Worm (Caenorhabditis elegans): Measurements from ENCODE around the gene wee-1.1.
A peak's percentile ranks its signal among the peaks of the same experiment; 100 is the strongest.

Gene wee-1.1

DNA sequence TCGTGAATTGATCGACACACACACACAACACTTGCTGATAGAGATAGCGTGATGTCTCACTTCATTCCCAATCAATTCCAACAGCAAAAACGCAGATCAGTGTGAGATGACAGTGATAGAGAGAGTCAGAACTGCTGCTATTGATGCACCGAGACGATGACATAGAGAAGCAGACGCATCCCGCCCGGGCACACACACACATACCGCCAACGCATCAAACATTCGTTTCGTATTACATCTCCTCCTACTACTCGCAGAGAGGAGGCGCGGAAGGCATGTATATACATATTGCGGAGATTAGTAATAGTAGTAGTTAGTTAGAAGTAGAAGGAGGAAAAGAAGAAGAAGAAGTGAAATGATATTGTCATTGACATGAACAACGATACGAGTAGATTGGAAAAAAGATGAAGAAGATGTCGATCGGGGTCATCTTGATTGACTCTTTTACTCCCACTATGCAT, 36.1 kb upstream of the wee-1.1 start (continued):
- TF ChIP-seq ttx-3 (tag; optimal IDR thresholded peaks at IDR 0.05): no peak
- no peak for TF ChIP-seq K09A11.1 (tag; optimal IDR thresholded peaks at IDR 0.05; ENCODE audit: insufficient read depth)
- TF ChIP-seq ceh-9 (tag; optimal IDR thresholded peaks at IDR 0.05): no peak
- TF ChIP-seq unc-3 (GFP tag; conservative IDR thresholded peaks at IDR 0.05): no peak
- TF ChIP-seq unc-3 (tag; optimal IDR thresholded peaks at IDR 0.05): no peak
- peak; percentile 36 for TF ChIP-seq nfya-1 (tag; optimal IDR thresholded peaks at IDR 0.05)
- no peak for TF ChIP-seq elt-4 (tag; optimal IDR thresholded peaks at IDR 0.05)
- no peak for TF ChIP-seq lim-6 (tag; optimal IDR thresholded peaks at IDR 0.05)
- no peak for TF ChIP-seq fax-1 (tag; optimal IDR thresholded peaks at IDR 0.05)
- no peak for TF ChIP-seq dmd-4 (tag; optimal IDR thresholded peaks at IDR 0.05; ENCODE audit: borderline replicate concordance)
- TF ChIP-seq hlh-15 (tag; optimal IDR thresholded peaks at IDR 0.05): no peak
- no peak for TF ChIP-seq pha-2 (tag; optimal IDR thresholded peaks at IDR 0.05)
- TF ChIP-seq ceh-34 (tag; optimal IDR thresholded peaks at IDR 0.05): peak; percentile 89
- no peak for TF ChIP-seq ref-2 (tag; optimal IDR thresholded peaks at IDR 0.05)

DNA sequence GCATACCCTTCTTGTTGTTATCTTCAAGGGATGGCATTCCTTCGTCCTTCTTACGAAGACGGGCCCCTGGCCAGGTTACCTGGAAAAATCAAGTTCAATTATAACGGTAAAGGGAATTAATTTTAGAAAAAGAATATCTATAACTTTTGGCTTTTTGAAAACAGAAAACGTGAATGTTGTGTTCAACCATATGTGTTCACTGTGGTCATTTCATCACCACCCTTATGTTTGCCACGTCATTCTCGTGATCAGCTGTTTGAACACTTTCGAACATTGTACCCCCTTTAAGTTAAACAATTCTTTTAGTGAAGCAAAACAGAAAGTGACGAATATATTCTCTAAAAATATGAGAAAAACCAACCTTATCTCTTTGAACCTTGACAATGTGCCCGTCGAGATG, 35.4 kb upstream of the wee-1.1 start:
- TF ChIP-seq sdc-2 (tag; optimal IDR thresholded peaks at IDR 0.05) (no peak), rnt-1 (tag; optimal IDR thresholded peaks at IDR 0.05) (no peak), fkh-6 (tag; optimal IDR thresholded peaks at IDR 0.05) (no peak), ets-4 (tag; optimal IDR thresholded peaks at IDR 0.05) (no peak), ceh-24 (tag; optimal IDR thresholded peaks at IDR 0.05) (no peak), lim-6 (tag; optimal IDR thresholded peaks at IDR 0.05) (no peak), dve-1 (tag; optimal IDR thresholded peaks at IDR 0.05) (no peak), ceh-19 (GFP tag; optimal IDR thresholded peaks at IDR 0.05) (no peak), ref-2 (tag; optimal IDR thresholded peaks at IDR 0.05) (no peak), elt-4 (tag; optimal IDR thresholded peaks at IDR 0.05) (no peak), ama-1 (optimal IDR thresholded peaks at IDR 0.05) (no peak), unc-3 (GFP tag; conservative IDR thresholded peaks at IDR 0.05) (no peak), unc-3 (tag; optimal IDR thresholded peaks at IDR 0.05) (no peak)

DNA sequence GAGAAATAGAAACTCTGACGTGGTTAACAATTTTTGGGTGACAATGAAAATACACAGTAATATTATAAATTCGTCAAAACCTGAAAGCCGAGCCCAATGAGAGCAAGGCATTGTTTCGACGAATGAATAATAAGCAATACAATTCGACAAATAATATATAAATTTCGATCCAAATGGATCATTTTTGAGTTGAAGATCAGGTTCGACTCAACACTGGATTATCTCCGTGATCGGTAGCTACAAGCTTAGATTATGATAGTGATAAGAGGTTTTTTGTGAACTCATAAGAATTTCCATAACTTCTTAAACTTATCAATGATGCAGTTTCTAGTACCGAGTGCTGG, 34.5 kb upstream of the wee-1.1 start:
- TF ChIP-seq ztf-16 (tag; optimal IDR thresholded peaks at IDR 0.05) (no peak), K09A11.1 (tag; optimal IDR thresholded peaks at IDR 0.05; ENCODE audit: insufficient read depth) (no peak), ceh-48 (tag; optimal IDR thresholded peaks at IDR 0.05) (no peak), elt-2 (tag; optimal IDR thresholded peaks at IDR 0.05) (no peak), Y22D7AL.16 (tag; optimal IDR thresholded peaks at IDR 0.05) (no peak), unc-42 (tag; optimal IDR thresholded peaks at IDR 0.05) (no peak), fkh-10 (GFP tag; optimal IDR thresholded peaks at IDR 0.05) (no peak), ref-2 (tag; optimal IDR thresholded peaks at IDR 0.05) (no peak), ceh-14 (tag; optimal IDR thresholded peaks at IDR 0.05) (no peak), C08G9.2 (tag; optimal IDR thresholded peaks at IDR 0.05) (no peak), ceh-22 (tag; optimal IDR thresholded peaks at IDR 0.05) (no peak)

DNA sequence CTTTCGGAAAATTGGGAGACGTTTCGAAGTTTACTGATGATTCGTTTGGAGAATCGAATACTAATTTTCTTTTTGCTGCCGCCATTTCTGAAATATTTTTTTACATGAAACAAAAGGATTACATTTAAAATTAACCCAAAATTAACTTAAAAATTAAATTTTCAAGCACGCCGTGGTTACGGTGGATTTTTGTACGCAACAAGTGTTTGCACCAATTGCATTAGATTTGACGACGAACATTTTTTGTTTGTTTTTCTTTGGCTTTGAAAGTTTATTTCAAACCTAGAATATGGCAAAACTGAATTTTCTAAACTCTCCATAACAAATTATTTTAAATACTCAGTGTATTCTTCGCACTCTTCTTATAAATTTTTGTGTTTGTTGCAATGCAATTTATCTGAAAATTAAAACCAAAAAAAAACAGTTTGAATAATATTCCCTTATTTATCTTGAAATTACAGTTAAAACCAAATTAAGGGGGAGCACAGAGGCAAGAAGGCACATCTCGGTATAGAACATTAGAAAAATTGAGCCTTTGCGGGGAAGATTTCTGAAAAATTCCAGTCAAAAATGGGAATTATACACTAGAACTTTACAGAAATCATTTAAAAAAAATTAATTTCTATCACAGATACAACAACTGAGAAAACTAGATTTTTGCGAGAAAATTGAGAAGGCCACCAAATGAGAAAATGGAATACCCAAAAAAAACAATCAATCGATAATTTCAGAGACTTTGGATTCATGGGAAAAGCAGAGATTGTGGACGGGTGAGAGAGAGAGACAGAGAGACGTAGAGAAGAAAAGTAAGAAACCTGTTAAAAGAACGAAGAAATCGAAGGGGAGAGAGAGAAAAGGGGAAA, 33.9 kb upstream of the wee-1.1 start, which contains the start of gene hal-3:
TSS of gene hal-3 (minus strand) at position 87 of the 863 bp plus-strand sequence.
- TF ChIP-seq sox-4 (tag; optimal IDR thresholded peaks at IDR 0.05): no peak

DNA sequence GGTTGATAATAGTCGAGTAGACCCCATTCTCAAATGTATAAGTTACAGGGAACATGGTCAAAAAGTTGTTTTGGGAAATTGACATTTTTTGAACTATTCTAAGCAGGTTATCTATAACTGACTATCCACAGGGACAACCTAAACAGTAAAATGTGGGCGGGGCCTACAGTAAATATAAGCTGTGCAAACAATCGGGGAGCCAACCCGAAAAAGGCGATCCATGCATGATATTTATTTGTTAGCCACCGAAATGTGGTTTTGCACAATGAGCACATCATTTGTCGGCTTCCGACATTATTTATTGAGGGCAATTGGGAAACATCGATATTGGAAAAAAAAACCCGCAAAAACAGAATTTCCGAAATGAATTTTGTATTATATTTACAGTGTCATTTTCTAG, 31.4 kb upstream of the wee-1.1 start, which contains the start of gene hlh-6:
TSS of gene hlh-6 (minus strand) at position 101 of the 400 bp plus-strand sequence.
- TF ChIP-seq fax-1 (tag; optimal IDR thresholded peaks at IDR 0.05) (no peak), pha-4 (tag; optimal IDR thresholded peaks at IDR 0.05) (no peak), hlh-13 (GFP tag; optimal IDR thresholded peaks at IDR 0.05) (no peak), ttx-3 (tag; optimal IDR thresholded peaks at IDR 0.05) (no peak), ztf-16 (tag; optimal IDR thresholded peaks at IDR 0.05) (no peak), nhr-232 (tag; optimal IDR thresholded peaks at IDR 0.05) (no peak), che-1 (tag; optimal IDR thresholded peaks at IDR 0.05) (no peak), ceh-14 (tag; optimal IDR thresholded peaks at IDR 0.05) (no peak), hlh-6 (tag; optimal IDR thresholded peaks at IDR 0.05) (no peak), ceh-34 (tag; optimal IDR thresholded peaks at IDR 0.05) (no peak), hlh-15 (tag; optimal IDR thresholded peaks at IDR 0.05) (no peak), nfya-1 (tag; optimal IDR thresholded peaks at IDR 0.05) (no peak), sdc-2 (tag; optimal IDR thresholded peaks at IDR 0.05) (no peak), ama-1 (optimal IDR thresholded peaks at IDR 0.05) (no peak), ceh-31 (tag; optimal IDR thresholded peaks at IDR 0.05) (no peak), sox-2 (GFP tag; IDR thresholded peaks at IDR 0.05) (no peak), lim-6 (tag; optimal IDR thresholded peaks at IDR 0.05) (no peak), ceh-9 (tag; optimal IDR thresholded peaks at IDR 0.05) (no peak), F13H6.1 (tag; optimal IDR thresholded peaks at IDR 0.05) (no peak)
